Fruit fly (Drosophila melanogaster) whole organism, prepupa: ENCODE data around the gene nAChRalpha6.
A peak's percentile ranks its signal among the peaks of the same experiment; 100 is the strongest.

ENCODE experiments used
- Blimp-1 ChIP-seq: fragments of 200-800 bp; sonication (Bioruptor generic); optimal IDR thresholded peaks from 3 replicates; lab custom pipeline; 2017; ENCODE audit warnings: missing biosample characterization, missing genetic modification characterization, mild to moderate bottlenecking, moderate library complexity, missing genetic modification reagents
- CG10631 ChIP-seq: fragments of 200-800 bp; sonication (Bioruptor generic); optimal IDR thresholded peaks from 2 replicates; lab custom pipeline; 2016; ENCODE audit warnings: missing biosample characterization, missing genetic modification characterization
- CG10669 ChIP-seq: fragments of 200-800 bp; sonication (Bioruptor generic); optimal IDR thresholded peaks from 3 replicates; lab custom pipeline; 2018; ENCODE audit warnings: missing biosample characterization, mild to moderate bottlenecking, missing genetic modification characterization, moderate library complexity
- CG11294 ChIP-seq: fragments of 200-800 bp; sonication (Bioruptor generic); IDR thresholded peaks from 2 replicates; pipeline ENCODE4 v1.3.6; 2022; ENCODE audit warnings: missing biosample characterization, missing genetic modification characterization
- CG11762 ChIP-seq: fragments of 200-800 bp; sonication (Bioruptor generic); optimal IDR thresholded peaks from 3 replicates; lab custom pipeline; 2016; ENCODE audit warnings: missing biosample characterization, missing genetic modification characterization; ENCODE audit not compliant: insufficient read depth
- CG11902 ChIP-seq: fragments of 200-800 bp; sonication (Bioruptor generic); optimal IDR thresholded peaks from 3 replicates; lab custom pipeline; 2016; ENCODE audit warnings: missing biosample characterization, missing genetic modification characterization
- CG15336 ChIP-seq: fragments of 200-800 bp; sonication (Bioruptor generic); IDR thresholded peaks from 2 replicates; pipeline ENCODE4 v1.3.6; 2022; ENCODE audit warnings: missing biosample characterization, missing genetic modification characterization
- CG1621 ChIP-seq: fragments of 200-800 bp; sonication (Bioruptor generic); optimal IDR thresholded peaks from 3 replicates; lab custom pipeline; 2018; ENCODE audit warnings: missing biosample characterization, mild to moderate bottlenecking, missing genetic modification characterization
- CG16779 ChIP-seq: fragments of 200-800 bp; sonication (Bioruptor generic); optimal IDR thresholded peaks from 3 replicates; lab custom pipeline; 2017; ENCODE audit warnings: missing biosample characterization, mild to moderate bottlenecking, missing genetic modification characterization
- CG3032 ChIP-seq: fragments of 200-800 bp; optimal IDR thresholded peaks from 2 replicates; lab custom pipeline; 2019; ENCODE audit warnings: missing biosample characterization, mild to moderate bottlenecking, missing genetic modification characterization, moderate library complexity
- CG31627 ChIP-seq: fragments of 200-800 bp; sonication (Bioruptor generic); optimal IDR thresholded peaks from 3 replicates; lab custom pipeline; 2016; ENCODE audit warnings: missing biosample characterization, missing genetic modification characterization
- CG32006 ChIP-seq: fragments of 200-800 bp; sonication (Bioruptor generic); optimal IDR thresholded peaks from 3 replicates; lab custom pipeline; 2017; ENCODE audit warnings: missing biosample characterization, mild to moderate bottlenecking, missing genetic modification characterization
- CG34406 ChIP-seq: fragments of 200-800 bp; sonication (Bioruptor generic); optimal IDR thresholded peaks from 3 replicates; lab custom pipeline; 2016; ENCODE audit warnings: missing biosample characterization, missing genetic modification characterization
- CG3919 ChIP-seq: fragments of 200-800 bp; sonication (Bioruptor generic); optimal IDR thresholded peaks from 3 replicates; lab custom pipeline; 2016; ENCODE audit warnings: missing biosample characterization, missing genetic modification characterization
- CG4318 ChIP-seq: fragments of 200-800 bp; sonication (Bioruptor generic); optimal IDR thresholded peaks from 3 replicates; lab custom pipeline; 2017; ENCODE audit warnings: missing biosample characterization, mild to moderate bottlenecking, missing genetic modification characterization
- CG6163 ChIP-seq: fragments of 200-800 bp; sonication (Bioruptor generic); IDR thresholded peaks from 3 replicates; pipeline ENCODE4 v1.3.6; 2022; ENCODE audit warnings: missing biosample characterization, missing genetic modification characterization
- CG6276 ChIP-seq: fragments of 200-800 bp; sonication (Bioruptor generic); optimal IDR thresholded peaks from 2 replicates; lab custom pipeline; 2017; ENCODE audit warnings: missing biosample characterization, mild to moderate bottlenecking, missing genetic modification characterization
- CG6792 ChIP-seq: fragments of 200-800 bp; sonication (Bioruptor generic); optimal IDR thresholded peaks from 3 replicates; lab custom pipeline; 2016; ENCODE audit warnings: missing biosample characterization, missing genetic modification characterization
- CG6808 ChIP-seq: fragments of 200-800 bp; sonication (Bioruptor generic); optimal IDR thresholded peaks from 3 replicates; lab custom pipeline; 2017; ENCODE audit warnings: missing biosample characterization, missing genetic modification characterization, mild to moderate bottlenecking, moderate library complexity, missing genetic modification reagents
- CG6854 ChIP-seq: fragments of 200-800 bp; sonication (Bioruptor generic); optimal IDR thresholded peaks from 2 replicates; lab custom pipeline; 2017; ENCODE audit warnings: missing biosample characterization, mild to moderate bottlenecking, missing genetic modification characterization
- CG7368 ChIP-seq: fragments of 200-800 bp; sonication (Bioruptor generic); optimal IDR thresholded peaks from 3 replicates; lab custom pipeline; 2016; ENCODE audit warnings: missing biosample characterization, missing genetic modification characterization
- CG8119 ChIP-seq: fragments of 200-800 bp; sonication (Bioruptor generic); IDR thresholded peaks from 3 replicates; pipeline ENCODE4 v1.3.6; 2022; ENCODE audit warnings: missing biosample characterization, missing genetic modification characterization
- CG8632 ChIP-seq: fragments of 200-800 bp; sonication (Bioruptor generic); optimal IDR thresholded peaks from 3 replicates; lab custom pipeline; 2016; ENCODE audit warnings: missing biosample characterization, missing genetic modification characterization
- Eip75B ChIP-seq: fragments of 200-800 bp; sonication (Bioruptor generic); optimal IDR thresholded peaks from 3 replicates; lab custom pipeline; 2016; ENCODE audit warnings: missing biosample characterization, missing genetic modification characterization
- Eip78C ChIP-seq: fragments of 200-800 bp; sonication (Bioruptor generic); peaks from one replicate; lab custom pipeline; 2016; ENCODE audit warnings: missing biosample characterization, missing genetic modification characterization
- Ets21C ChIP-seq: fragments of 200-800 bp; sonication (Bioruptor generic); optimal IDR thresholded peaks from 3 replicates; lab custom pipeline; 2016; ENCODE audit warnings: missing biosample characterization, missing genetic modification characterization
- Ets96B ChIP-seq: fragments of 200-800 bp; optimal IDR thresholded peaks from 2 replicates; lab custom pipeline; 2019; ENCODE audit warnings: missing biosample characterization, mild to moderate bottlenecking, missing genetic modification characterization, moderate library complexity
- Hr38 ChIP-seq: sonication (Bioruptor generic); optimal IDR thresholded peaks from 2 replicates; lab custom pipeline; 2016; ENCODE audit warnings: missing biosample characterization, missing genetic modification characterization
- Hr39 ChIP-seq: fragments of 200-800 bp; sonication (Bioruptor generic); optimal IDR thresholded peaks from 2 replicates; lab custom pipeline; 2016; ENCODE audit warnings: missing biosample characterization, missing genetic modification characterization
- Lpt ChIP-seq: fragments of 200-800 bp; sonication (Bioruptor generic); optimal IDR thresholded peaks from 3 replicates; lab custom pipeline; 2016; ENCODE audit warnings: missing biosample characterization, missing genetic modification characterization
- OdsH ChIP-seq: fragments of 200-800 bp; sonication (Bioruptor generic); optimal IDR thresholded peaks from 3 replicates; lab custom pipeline; 2016; ENCODE audit warnings: missing biosample characterization, missing genetic modification characterization
- Sox102F ChIP-seq: fragments of 200-800 bp; sonication (Bioruptor generic); optimal IDR thresholded peaks from 2 replicates; lab custom pipeline; 2016; ENCODE audit warnings: missing biosample characterization, mild to moderate bottlenecking, missing genetic modification characterization
- Sox14 ChIP-seq: fragments of 200-800 bp; sonication (Bioruptor generic); optimal IDR thresholded peaks from 3 replicates; lab custom pipeline; 2016; ENCODE audit warnings: missing biosample characterization, missing genetic modification characterization
- Sox15 ChIP-seq: fragments of 200-800 bp; sonication (Bioruptor generic); optimal IDR thresholded peaks from 3 replicates; lab custom pipeline; 2016; ENCODE audit warnings: missing biosample characterization, missing genetic modification characterization
- achi ChIP-seq: fragments of 200-800 bp; sonication (Bioruptor generic); optimal IDR thresholded peaks from 3 replicates; lab custom pipeline; 2016; ENCODE audit warnings: missing biosample characterization, missing genetic modification characterization
- acj6 ChIP-seq: fragments of 200-800 bp; sonication (Bioruptor generic); optimal IDR thresholded peaks from 3 replicates; lab custom pipeline; 2016; ENCODE audit warnings: missing biosample characterization, missing genetic modification characterization
- cyc ChIP-seq: fragments of 200-800 bp; sonication (Bioruptor generic); optimal IDR thresholded peaks from 3 replicates; lab custom pipeline; 2016; ENCODE audit warnings: missing biosample characterization, missing genetic modification characterization
- dac ChIP-seq: fragments of 200-800 bp; sonication (Bioruptor generic); optimal IDR thresholded peaks from 2 replicates; lab custom pipeline; 2017; ENCODE audit warnings: missing biosample characterization, mild to moderate bottlenecking, missing genetic modification characterization
- dsx ChIP-seq: fragments of 200-800 bp; optimal IDR thresholded peaks from 3 replicates; lab custom pipeline; 2019; ENCODE audit warnings: missing biosample characterization, mild to moderate bottlenecking, missing genetic modification characterization, moderate library complexity; ENCODE audit not compliant: poor library complexity, severe bottlenecking
- eg ChIP-seq: fragments of 200-800 bp; sonication (Bioruptor generic); IDR thresholded peaks from 3 replicates; pipeline ENCODE4 v1.3.6; 2022; ENCODE audit warnings: missing biosample characterization, missing genetic modification characterization
- esn ChIP-seq: fragments of 200-800 bp; sonication (Bioruptor generic); optimal IDR thresholded peaks from 2 replicates; lab custom pipeline; 2016; ENCODE audit warnings: missing biosample characterization, mild to moderate bottlenecking, missing genetic modification characterization, moderate library complexity
- fd59A ChIP-seq: fragments of 200-800 bp; sonication (Bioruptor generic); optimal IDR thresholded peaks from 2 replicates; lab custom pipeline; 2017; ENCODE audit warnings: missing biosample characterization, mild to moderate bottlenecking, missing genetic modification characterization, missing genetic modification reagents
- fd85E ChIP-seq: fragments of 200-800 bp; sonication (Bioruptor generic); optimal IDR thresholded peaks from 3 replicates; lab custom pipeline; 2016; ENCODE audit warnings: missing biosample characterization, missing genetic modification characterization
- lz ChIP-seq: fragments of 200-800 bp; sonication (Bioruptor generic); optimal IDR thresholded peaks from 3 replicates; lab custom pipeline; 2016; ENCODE audit warnings: missing biosample characterization, missing genetic modification characterization
- net ChIP-seq: fragments of 200-800 bp; sonication (Bioruptor generic); optimal IDR thresholded peaks from 3 replicates; lab custom pipeline; 2016; ENCODE audit warnings: missing biosample characterization, missing genetic modification characterization
- pdm3 ChIP-seq: fragments of 200-800 bp; sonication (Bioruptor generic); optimal IDR thresholded peaks from 3 replicates; lab custom pipeline; 2016; ENCODE audit warnings: missing biosample characterization, missing genetic modification characterization
- salr ChIP-seq, 2 experiments: fragments of 200-800 bp; sonication (Bioruptor generic); optimal IDR thresholded peaks; 3 replicates each; lab custom pipeline; 2016 to 2018; ENCODE audit warnings: missing biosample characterization in 2 of 2, missing genetic modification characterization in 2 of 2, mild to moderate bottlenecking in 1 of 2
- spab ChIP-seq: fragments of 200-800 bp; sonication (Bioruptor generic); optimal IDR thresholded peaks from 2 replicates; lab custom pipeline; 2017; ENCODE audit warnings: missing biosample characterization, mild to moderate bottlenecking, missing genetic modification characterization, missing genetic modification reagents
- ss ChIP-seq, 2 experiments: fragments of 200-800 bp; sonication (Bioruptor generic); optimal IDR thresholded peaks; 2 replicates in 1 of 2; 3 replicates in 1 of 2; lab custom pipeline; 2017 to 2018; ENCODE audit warnings: mild to moderate bottlenecking in 2 of 2, missing biosample characterization in 2 of 2, missing genetic modification characterization in 2 of 2, moderate library complexity in 1 of 2
- svp ChIP-seq: fragments of 200-800 bp; sonication (Bioruptor generic); peaks from one replicate; lab custom pipeline; 2016; ENCODE audit warnings: missing biosample characterization, missing genetic modification characterization
- topi ChIP-seq: fragments of 200-800 bp; sonication (Bioruptor generic); optimal IDR thresholded peaks from 3 replicates; lab custom pipeline; 2016; ENCODE audit warnings: missing biosample characterization, missing genetic modification characterization
- vri ChIP-seq: fragments of 200-800 bp; sonication (Bioruptor generic); optimal IDR thresholded peaks from 3 replicates; lab custom pipeline; 2016; ENCODE audit warnings: missing biosample characterization, mild to moderate bottlenecking, missing genetic modification characterization

nAChRalpha6 gene

DNA sequence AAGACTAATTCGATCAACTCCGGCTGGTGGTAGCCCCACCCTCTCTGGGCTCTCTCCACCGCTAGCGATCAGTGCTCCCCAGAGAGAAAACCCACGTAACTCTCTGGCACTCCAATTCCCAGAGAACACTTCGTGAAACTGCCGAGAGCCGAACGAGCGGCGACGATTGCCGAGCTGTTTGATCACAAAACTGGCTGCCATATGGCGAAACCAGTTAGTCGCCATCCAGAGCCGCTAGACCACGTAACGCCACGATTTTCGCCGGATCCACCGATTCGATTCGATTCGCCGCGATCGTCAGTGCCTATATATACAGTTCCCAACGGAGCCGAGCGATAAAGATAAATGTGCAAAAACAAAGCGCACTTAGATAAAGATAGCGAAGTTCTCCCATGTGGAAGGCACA, 103.9 kb downstream of the nAChRalpha6 start, which contains the start of gene IP3K1:
IP3K1 (plus strand) TSS at position 209 of the 406 bp plus-strand sequence.
- TF ChIP-seq fd59A (peak; percentile 2), ss (GFP tag; optimal IDR thresholded peaks at IDR 0.05; lab: Kevin White, UChicago) (peak; percentile 74 to 76), CG16779 (tag; lab: Kevin White, UChicago) (peak; percentile 76), Eip78C (peak; percentile 72), CG6163 (GFP tag; lab: Robert Waterston, UW) (peak; percentile 80; the same call in 2 of the 3 replicates), CG6854 (GFP tag; lab: Kevin White, UChicago) (peak; percentile 88), svp (GFP tag; lab: Kevin White, UChicago) (peak; percentile 81), CG1621 (tag; lab: Kevin White, UChicago) (peak; percentile 64), net (peak; percentile 82), topi (GFP tag; lab: Kevin White, UChicago) (peak; percentile 62), CG15336 (GFP tag; lab: Robert Waterston, UW) (peak; percentile 65; the same call in 1 of the 2 replicates), CG6276 (GFP tag; lab: Kevin White, UChicago) (peak; percentile 53), Ets96B (peak; percentile 20), Ets21C (GFP tag; lab: Kevin White, UChicago) (no peak), OdsH (GFP tag; lab: Kevin White, UChicago) (no peak), CG3032 (no peak), CG10631 (GFP tag; lab: Kevin White, UChicago) (no peak), Hr38 (GFP tag; lab: Kevin White, UChicago) (no peak), CG11762 (no peak), CG7368 (GFP tag; lab: Kevin White, UChicago) (peak; percentile 39), cyc (GFP tag; lab: Kevin White, UChicago) (peak; percentile 22), CG11902 (GFP tag; lab: Kevin White, UChicago) (no peak), CG8632 (GFP tag; lab: Kevin White, UChicago) (peak; percentile 8), CG6792 (GFP tag; lab: Kevin White, UChicago) (peak; percentile 35), CG4318 (no peak), Sox14 (GFP tag; lab: Kevin White, UChicago) (peak; percentile 60), Eip75B (GFP tag; lab: Kevin White, UChicago) (peak; percentile 50), Lpt (GFP tag; lab: Kevin White, UChicago) (peak; percentile 73), CG32006 (peak; percentile 28), Sox102F (peak; percentile 75), pdm3 (GFP tag; lab: Kevin White, UChicago) (no peak), Hr39 (GFP tag; lab: Kevin White, UChicago) (no peak), CG34406 (peak; percentile 11), fd85E (GFP tag; lab: Kevin White, UChicago) (no peak), spab (GFP tag; lab: Kevin White, UChicago) (peak; percentile 31), Sox15 (GFP tag; lab: Kevin White, UChicago) (no peak), achi (GFP tag; lab: Kevin White, UChicago) (no peak), CG6808 (GFP tag; lab: Kevin White, UChicago) (peak; percentile 43), lz (GFP tag; lab: Kevin White, UChicago) (no peak), acj6 (GFP tag; lab: Kevin White, UChicago) (no peak), CG8119 (GFP tag; lab: Robert Waterston, UW) (peak; percentile 46; the same call in 2 of the 3 replicates), vri (GFP tag; lab: Kevin White, UChicago) (peak; percentile 85), CG31627 (GFP tag; lab: Kevin White, UChicago) (no peak), eg (GFP tag; lab: Robert Waterston, UW) (peak; percentile 81; the same call in 2 of the 3 replicates), esn (GFP tag; lab: Kevin White, UChicago) (peak; percentile 57), CG10669 (peak; percentile 25), dsx (peak; percentile 53), salr (GFP tag; optimal IDR thresholded peaks at IDR 0.05; lab: Kevin White, UChicago) (no peak), CG3919 (GFP tag; lab: Kevin White, UChicago) (peak; percentile 54), CG11294 (GFP tag; lab: Robert Waterston, UW) (no peak), dac (no peak), Blimp-1 (GFP tag; lab: Kevin White, UChicago) (no peak)
